Worm (Caenorhabditis elegans): ENCODE data around the gene qdpr-1.

Gene qdpr-1

ce11 chrIII:13435570-13435969 is 41.9 kb downstream of the qdpr-1 start, which contains the start of gene F45G2.8:
Gene F45G2.8, minus strand, starts transcription at chrIII:13435670.
- TF ChIP-seq lin-11 (tag; optimal IDR thresholded peaks at IDR 0.05): no peak
- TF ChIP-seq nfya-1 (tag; optimal IDR thresholded peaks at IDR 0.05): no peak
- TF ChIP-seq dmd-4 (tag; optimal IDR thresholded peaks at IDR 0.05; ENCODE audit: borderline replicate concordance): no peak
- TF ChIP-seq hlh-13 (GFP tag; optimal IDR thresholded peaks at IDR 0.05): no peak
- no peak for TF ChIP-seq unc-55 (GFP tag; optimal IDR thresholded peaks at IDR 0.05)
- no peak for TF ChIP-seq ttx-3 (tag; optimal IDR thresholded peaks at IDR 0.05)
- no peak for TF ChIP-seq elt-4 (tag; optimal IDR thresholded peaks at IDR 0.05)
- TF ChIP-seq elt-2 (tag; optimal IDR thresholded peaks at IDR 0.05): no peak
- no peak for TF ChIP-seq ceh-34 (tag; optimal IDR thresholded peaks at IDR 0.05)
- no peak for TF ChIP-seq npax-4 (tag; optimal IDR thresholded peaks at IDR 0.05)
- TF ChIP-seq nhr-232 (tag; optimal IDR thresholded peaks at IDR 0.05): no peak
- no peak for TF ChIP-seq C38D4.7 (GFP tag; optimal IDR thresholded peaks at IDR 0.05)
- TF ChIP-seq ceh-9 (tag; optimal IDR thresholded peaks at IDR 0.05): no peak
- TF ChIP-seq K02D7.2 (tag; optimal IDR thresholded peaks at IDR 0.05): no peak
- TF ChIP-seq pag-3 (tag; optimal IDR thresholded peaks at IDR 0.05; ENCODE audit: borderline replicate concordance): no peak
- no peak for TF ChIP-seq ztf-16 (tag; optimal IDR thresholded peaks at IDR 0.05)
- no peak for TF ChIP-seq nhr-11 (tag; optimal IDR thresholded peaks at IDR 0.05)
- no peak for TF ChIP-seq odd-2 (tag; optimal IDR thresholded peaks at IDR 0.05)
- no peak for TF ChIP-seq hlh-6 (tag; optimal IDR thresholded peaks at IDR 0.05)

ce11 chrIII:13436843-13437242 is 43.1 kb downstream of the qdpr-1 start, which contains the start of gene F45G2.9:
Gene F45G2.9, minus strand, starts transcription at chrIII:13436943.
- no peak for TF ChIP-seq ceh-30 (tag; optimal IDR thresholded peaks at IDR 0.05)
- no peak for TF ChIP-seq fax-1 (tag; optimal IDR thresholded peaks at IDR 0.05)
- no peak for TF ChIP-seq F13H6.1 (tag; optimal IDR thresholded peaks at IDR 0.05)
- no peak for TF ChIP-seq sdc-2 (tag; optimal IDR thresholded peaks at IDR 0.05)
- TF ChIP-seq ceh-6 (GFP tag; optimal IDR thresholded peaks at IDR 0.05): no peak

- TF ChIP-seq tbx-7 (tag; optimal IDR thresholded peaks at IDR 0.05) (peak; percentile 5), hlh-13 (GFP tag; optimal IDR thresholded peaks at IDR 0.05) (no peak), npax-4 (tag; optimal IDR thresholded peaks at IDR 0.05) (no peak), sdc-2 (tag; optimal IDR thresholded peaks at IDR 0.05) (no peak), pat-9 (tag; optimal IDR thresholded peaks at IDR 0.05) (no peak), ceh-31 (tag; optimal IDR thresholded peaks at IDR 0.05) (peak; percentile 66), ttx-3 (tag; optimal IDR thresholded peaks at IDR 0.05) (no peak), ceh-6 (GFP tag; optimal IDR thresholded peaks at IDR 0.05) (no peak), hlh-15 (tag; optimal IDR thresholded peaks at IDR 0.05) (no peak), sox-4 (tag; optimal IDR thresholded peaks at IDR 0.05) (no peak), nhr-232 (tag; optimal IDR thresholded peaks at IDR 0.05) (no peak), pha-2 (tag; optimal IDR thresholded peaks at IDR 0.05) (no peak), lim-6 (tag; optimal IDR thresholded peaks at IDR 0.05) (no peak), sox-2 (GFP tag; IDR thresholded peaks at IDR 0.05) (no peak), C08G9.2 (tag; optimal IDR thresholded peaks at IDR 0.05) (peak; percentile 70), K02D7.2 (tag; optimal IDR thresholded peaks at IDR 0.05) (no peak), che-1 (tag; optimal IDR thresholded peaks at IDR 0.05) (no peak), unc-42 (tag; optimal IDR thresholded peaks at IDR 0.05) (no peak), unc-55 (GFP tag; optimal IDR thresholded peaks at IDR 0.05) (no peak), ceh-34 (tag; optimal IDR thresholded peaks at IDR 0.05) (no peak), ztf-16 (tag; optimal IDR thresholded peaks at IDR 0.05) (no peak), ceh-22 (tag; optimal IDR thresholded peaks at IDR 0.05) (no peak), dve-1 (tag; optimal IDR thresholded peaks at IDR 0.05) (no peak), ama-1 (optimal IDR thresholded peaks at IDR 0.05) (no peak), ceh-14 (tag; optimal IDR thresholded peaks at IDR 0.05) (no peak), syd-9 (tag; optimal IDR thresholded peaks at IDR 0.05) (no peak), mec-3 (tag; optimal IDR thresholded peaks at IDR 0.05; ENCODE audit: borderline replicate concordance) (no peak), ref-2 (tag; optimal IDR thresholded peaks at IDR 0.05) (no peak), T23F11.4 (GFP tag; optimal IDR thresholded peaks at IDR 0.05) (no peak), ets-4 (tag; optimal IDR thresholded peaks at IDR 0.05) (peak; percentile 62), pros-1 (tag; optimal IDR thresholded peaks at IDR 0.05) (no peak), nfya-1 (tag; optimal IDR thresholded peaks at IDR 0.05) (no peak), hlh-8 (tag; optimal IDR thresholded peaks at IDR 0.05) (peak; percentile 28), ceh-18 (tag; optimal IDR thresholded peaks at IDR 0.05) (no peak), ceh-19 (GFP tag; optimal IDR thresholded peaks at IDR 0.05) (no peak), ceh-2 (tag; optimal IDR thresholded peaks at IDR 0.05) (peak; percentile 25)
Measured at ce11 chrIII:13439415-13439814, 45.7 kb downstream of the qdpr-1 start, which contains the start of gene ciao-2B. Gene ciao-2B, minus strand, starts transcription at chrIII:13439544.
